Worm (Caenorhabditis elegans) whole organism, L4 larva: ENCODE measurements around the gene vha-13.

Source experiments
- D1046.2 ChIP-seq: fragments of 200-800 bp; sonication (Bioruptor generic); IDR thresholded peaks from 2 replicates; pipeline ENCODE4 v1.3.6; 2022; ENCODE audit warnings: missing genetic modification characterization, missing compliant biosample characterization
- F26F4.8 ChIP-seq: fragments of 200-800 bp; sonication (Bioruptor generic); conservative IDR thresholded peaks from 2 replicates; pipeline ENCODE4 v1.3.6; 2022; ENCODE audit warnings: missing genetic modification characterization, missing compliant biosample characterization
- F49E8.2 ChIP-seq: sonication (generic microtip); optimal IDR thresholded peaks from 2 replicates; lab custom pipeline; 2016; ENCODE audit warnings: missing compliant biosample characterization, mild to moderate bottlenecking, missing genetic modification characterization, borderline replicate concordance
- T20F7.1 ChIP-seq: fragments of 200-800 bp; sonication (Bioruptor generic); optimal IDR thresholded peaks from 2 replicates; lab custom pipeline; 2018; ENCODE audit warnings: mild to moderate bottlenecking, missing genetic modification characterization, missing compliant biosample characterization
- T26A8.4 ChIP-seq: fragments of 200-800 bp; sonication (Bioruptor generic); IDR thresholded peaks from 2 replicates; pipeline ENCODE4 v1.3.6; 2022; ENCODE audit warnings: missing genetic modification characterization, missing compliant biosample characterization
- Y105C5A.15 ChIP-seq: fragments of 200-800 bp; sonication (Bioruptor generic); IDR thresholded peaks from 2 replicates; pipeline ENCODE4 v1.3.6; 2022; ENCODE audit warnings: missing genetic modification characterization, missing compliant biosample characterization
- Y48G9A.11 ChIP-seq: fragments of 200-800 bp; sonication (Bioruptor generic); IDR thresholded peaks from 2 replicates; pipeline ENCODE4 v1.3.6; 2022; ENCODE audit warnings: missing genetic modification reagents, missing genetic modification characterization, missing compliant biosample characterization
- ZK546.5 ChIP-seq, 2 experiments: sonication (generic microtip); optimal IDR thresholded peaks; 2 replicates each; lab custom pipeline; 2017; ENCODE audit warnings: missing biosample characterization in 2 of 2, missing genetic modification characterization in 2 of 2
- aha-1 ChIP-seq: fragments of 150-350 bp; peaks from one replicate; lab custom pipeline; 2014; ENCODE audit warnings: missing biosample characterization, missing genetic modification characterization
- ama-1 ChIP-seq: fragments of 150-350 bp; optimal IDR thresholded peaks from 2 replicates; lab custom pipeline; 2014; ENCODE audit warnings: inconsistent platforms, mixed read lengths
- arid-1 ChIP-seq: fragments of 200-800 bp; sonication (Bioruptor generic); conservative IDR thresholded peaks from 2 replicates; pipeline ENCODE4 v1.3.6; 2022; ENCODE audit warnings: missing genetic modification reagents, missing genetic modification characterization, missing compliant biosample characterization
- ceh-20 ChIP-seq: fragments of 200-800 bp; sonication (Bioruptor generic); IDR thresholded peaks from 2 replicates; pipeline ENCODE4 v1.3.6; 2022; ENCODE audit warnings: missing genetic modification reagents, missing genetic modification characterization, missing compliant biosample characterization
- ceh-28 ChIP-seq: fragments of 150-350 bp; optimal IDR thresholded peaks from 2 replicates; lab custom pipeline; 2014; ENCODE audit warnings: missing biosample characterization, missing genetic modification reagents, missing genetic modification characterization
- ceh-44 ChIP-seq: fragments of 200-800 bp; sonication (Bioruptor generic); IDR thresholded peaks from 2 replicates; pipeline ENCODE4 v1.3.6; 2022; ENCODE audit warnings: missing genetic modification reagents, missing genetic modification characterization, missing compliant biosample characterization
- ces-1 ChIP-seq: fragments of 150-350 bp; sonication (generic microtip); optimal IDR thresholded peaks from 4 replicates; lab custom pipeline; 2014; ENCODE audit warnings: missing biosample characterization, missing genetic modification reagents, missing genetic modification characterization
- cey-2 ChIP-seq: sonication (generic microtip); optimal IDR thresholded peaks from 3 replicates; lab custom pipeline; 2017; ENCODE audit warnings: missing genetic modification characterization, mild to moderate bottlenecking, missing compliant biosample characterization, antibody characterized with exemption, borderline replicate concordance; ENCODE audit not compliant: insufficient read depth
- daf-12 ChIP-seq: fragments of 150-350 bp; optimal IDR thresholded peaks from 2 replicates; lab custom pipeline; 2014; ENCODE audit warnings: missing biosample characterization, missing genetic modification reagents, missing genetic modification characterization
- daf-19 ChIP-seq: fragments of 200-800 bp; sonication (Bioruptor generic); conservative IDR thresholded peaks from 2 replicates; pipeline ENCODE4 v1.3.6; 2022; ENCODE audit warnings: missing genetic modification characterization, missing compliant biosample characterization
- dmd-8 ChIP-seq: fragments of 200-800 bp; sonication (Bioruptor generic); IDR thresholded peaks from 2 replicates; pipeline ENCODE4 v1.3.6; 2022; ENCODE audit warnings: missing genetic modification characterization, missing compliant biosample characterization
- dmd-9 ChIP-seq: fragments of 200-800 bp; sonication (Bioruptor generic); IDR thresholded peaks from 2 replicates; pipeline ENCODE4 v1.3.6; 2022; ENCODE audit warnings: missing genetic modification reagents, missing genetic modification characterization, missing compliant biosample characterization
- dpl-1 ChIP-seq: fragments of 150-350 bp; optimal IDR thresholded peaks from 2 replicates; lab custom pipeline; 2014; ENCODE audit warnings: missing biosample characterization, missing genetic modification reagents, missing genetic modification characterization
- dve-1 ChIP-seq: sonication (generic microtip); optimal IDR thresholded peaks from 2 replicates; lab custom pipeline; 2017; ENCODE audit warnings: antibody characterized with exemption, mild to moderate bottlenecking, missing genetic modification characterization, missing compliant biosample characterization; ENCODE audit not compliant: insufficient read depth
- fkh-10 ChIP-seq: fragments of 150-350 bp; optimal IDR thresholded peaks from 2 replicates; lab custom pipeline; 2014; ENCODE audit warnings: missing biosample characterization, missing genetic modification reagents, missing genetic modification characterization
- fos-1 ChIP-seq: fragments of 150-350 bp; optimal IDR thresholded peaks from 2 replicates; lab custom pipeline; 2014; ENCODE audit warnings: missing biosample characterization, missing genetic modification characterization
- hlh-11 ChIP-seq: fragments of 200-800 bp; sonication (Bioruptor generic); optimal IDR thresholded peaks from 2 replicates; lab custom pipeline; 2018; ENCODE audit warnings: mild to moderate bottlenecking, missing genetic modification characterization, missing compliant biosample characterization
- lin-29 ChIP-seq: fragments of 200-800 bp; sonication (Bioruptor generic); IDR thresholded peaks from 2 replicates; pipeline ENCODE4 v1.3.6; 2022; ENCODE audit warnings: missing genetic modification reagents, missing genetic modification characterization, missing compliant biosample characterization
- lin-39 ChIP-seq: fragments of 150-350 bp; optimal IDR thresholded peaks from 2 replicates; lab custom pipeline; 2014; ENCODE audit warnings: missing biosample characterization, missing genetic modification reagents, missing genetic modification characterization
- madf-5 ChIP-seq, 2 experiments: fragments of 200-800 bp; sonication (Bioruptor generic); IDR thresholded peaks; 2 replicates each; pipeline ENCODE4 v1.3.6; 2022; ENCODE audit warnings: missing compliant biosample characterization in 2 of 2, missing genetic modification characterization in 2 of 2
- mdl-1 ChIP-seq, 2 experiments: fragments of 150-350 bp in 1 of 2; sonication (generic microtip) in 1 of 2; optimal IDR thresholded peaks; 2 replicates each; lab custom pipeline; 2014 to 2017; ENCODE audit warnings: missing biosample characterization in 2 of 2, missing genetic modification characterization in 2 of 2
- mdt-29 ChIP-seq: fragments of 200-800 bp; sonication (Bioruptor generic); IDR thresholded peaks from 2 replicates; pipeline ENCODE4 v1.3.6; 2022; ENCODE audit warnings: missing genetic modification reagents, missing genetic modification characterization, missing compliant biosample characterization
- mep-1 ChIP-seq: fragments of 150-350 bp; sonication (generic microtip); optimal IDR thresholded peaks from 3 replicates; lab custom pipeline; 2014; ENCODE audit warnings: missing biosample characterization, missing genetic modification characterization
- mes-2 ChIP-seq: sonication (generic microtip); optimal IDR thresholded peaks from 2 replicates; lab custom pipeline; 2016; ENCODE audit warnings: missing genotype, mild to moderate bottlenecking, missing genetic modification characterization, missing compliant biosample characterization; ENCODE audit not compliant: poor library complexity, severe bottlenecking
- nhr-102 ChIP-seq: sonication (generic microtip); optimal IDR thresholded peaks from 2 replicates; lab custom pipeline; 2016; ENCODE audit warnings: mild to moderate bottlenecking, missing genetic modification characterization, moderate library complexity, missing compliant biosample characterization
- nhr-25 ChIP-seq: sonication (generic microtip); optimal IDR thresholded peaks from 2 replicates; lab custom pipeline; 2017; ENCODE audit warnings: missing genetic modification characterization, mild to moderate bottlenecking, missing compliant biosample characterization, antibody characterized with exemption, moderate library complexity, borderline replicate concordance; ENCODE audit not compliant: insufficient read depth
- nhr-28 ChIP-seq: fragments of 150-350 bp; optimal IDR thresholded peaks from 2 replicates; lab custom pipeline; 2014; ENCODE audit warnings: missing biosample characterization, missing genetic modification characterization
- nhr-42 ChIP-seq: fragments of 200-800 bp; sonication (Bioruptor generic); IDR thresholded peaks from 2 replicates; pipeline ENCODE4 v1.3.6; 2022; ENCODE audit warnings: missing genetic modification characterization, missing compliant biosample characterization
- nhr-48 ChIP-seq: sonication (generic microtip); optimal IDR thresholded peaks from 2 replicates; lab custom pipeline; 2016; ENCODE audit warnings: mild to moderate bottlenecking, missing genetic modification characterization, missing compliant biosample characterization
- nhr-76 ChIP-seq: fragments of 150-350 bp; optimal IDR thresholded peaks from 2 replicates; lab custom pipeline; 2014; ENCODE audit warnings: missing biosample characterization, missing genetic modification characterization
- nhr-77 ChIP-seq: fragments of 150-350 bp; optimal IDR thresholded peaks from 2 replicates; lab custom pipeline; 2014; ENCODE audit warnings: missing biosample characterization, missing genetic modification characterization
- php-3 ChIP-seq: fragments of 200-800 bp; sonication (Bioruptor generic); IDR thresholded peaks from 2 replicates; pipeline ENCODE4 v1.3.6; 2022; ENCODE audit warnings: missing genetic modification reagents, missing genetic modification characterization, missing compliant biosample characterization
- sdz-12 ChIP-seq: fragments of 200-800 bp; sonication (Bioruptor generic); optimal IDR thresholded peaks from 2 replicates; lab custom pipeline; 2018; ENCODE audit warnings: mild to moderate bottlenecking, missing genetic modification characterization, missing compliant biosample characterization
- snpc-4 ChIP-seq: fragments of 150-350 bp; optimal IDR thresholded peaks from 2 replicates; lab custom pipeline; 2014; ENCODE audit warnings: missing biosample characterization, missing genetic modification characterization
- spr-1 ChIP-seq: sonication (generic microtip); optimal IDR thresholded peaks from 2 replicates; lab custom pipeline; 2016; ENCODE audit warnings: mild to moderate bottlenecking, missing genetic modification characterization, missing compliant biosample characterization
- spr-3 ChIP-seq: fragments of 200-800 bp; sonication (Bioruptor generic); optimal IDR thresholded peaks from 2 replicates; lab custom pipeline; 2018; ENCODE audit warnings: mild to moderate bottlenecking, missing genetic modification characterization, missing compliant biosample characterization
- tag-97 ChIP-seq: fragments of 200-800 bp; sonication (Bioruptor generic); IDR thresholded peaks from 2 replicates; pipeline ENCODE4 v1.3.6; 2022; ENCODE audit warnings: missing genetic modification characterization, missing compliant biosample characterization
- unc-39 ChIP-seq: sonication (generic microtip); optimal IDR thresholded peaks from 2 replicates; lab custom pipeline; 2017; ENCODE audit warnings: missing biosample characterization, missing genetic modification characterization
- unc-62 ChIP-seq, 3 experiments: fragments of 150-350 bp in 1 of 3; sonication (generic microtip); optimal IDR thresholded peaks in 2 of 3; peaks in 1 of 3; 1 replicate in 1 of 3; 2 replicates in 2 of 3; lab custom pipeline; 2014 to 2017; ENCODE audit warnings: missing biosample characterization in 3 of 3, missing genetic modification characterization in 3 of 3, missing genetic modification reagents in 3 of 3, missing genotype in 1 of 3
- vab-7 ChIP-seq: fragments of 200-800 bp; sonication (Bioruptor generic); IDR thresholded peaks from 2 replicates; pipeline ENCODE4 v1.3.6; 2022; ENCODE audit warnings: missing genetic modification reagents, missing genetic modification characterization, missing compliant biosample characterization
- zip-11 ChIP-seq: fragments of 200-800 bp; sonication (Bioruptor generic); IDR thresholded peaks from 2 replicates; pipeline ENCODE4 v1.3.6; 2022; ENCODE audit warnings: missing genetic modification characterization, missing compliant biosample characterization
- ztf-11 ChIP-seq: fragments of 150-350 bp; optimal IDR thresholded peaks from 2 replicates; lab custom pipeline; 2014; ENCODE audit warnings: missing biosample characterization, missing genetic modification characterization

Gene vha-13

ce11 chrV:14350949-14351348, 560 bp upstream of the vha-13 start (continued):
- peak; percentile 90 for TF ChIP-seq hlh-11 (tag; lab: Kevin White, UChicago)
- TF ChIP-seq madf-5 (GFP tag; IDR thresholded peaks at IDR 0.05; lab: Robert Waterston, UW): no peak
- TF ChIP-seq dmd-8 (GFP tag; lab: Robert Waterston, UW): no peak
- TF ChIP-seq daf-19: no peak
- peak; percentile 21; the same call in 1 of the 2 replicates for TF ChIP-seq ceh-44 (GFP tag; lab: Robert Waterston, UW)
- TF ChIP-seq unc-39 (tag; lab: Kevin White, UChicago): no peak
- TF ChIP-seq sdz-12: no peak
- no peak for TF ChIP-seq tag-97 (GFP tag; lab: Robert Waterston, UW)
- TF ChIP-seq ceh-20: peak; percentile 76; the same call in 1 of the 2 replicates
- no peak for TF ChIP-seq fos-1
- TF ChIP-seq lin-39: no peak
- TF ChIP-seq mdl-1 (tag; optimal IDR thresholded peaks at IDR 0.05; lab: Kevin White, UChicago): peak; percentile 23 to 70
- TF ChIP-seq nhr-102 (tag; lab: Kevin White, UChicago): peak; percentile 11
- TF ChIP-seq Y48G9A.11 (GFP tag; lab: Robert Waterston, UW): no peak
- peak; percentile 88 for TF ChIP-seq nhr-28 (tag; lab: Kevin White, UChicago)
- TF ChIP-seq mes-2: peak; percentile 84
- TF ChIP-seq spr-1: peak; percentile 42
- TF ChIP-seq unc-62 (GFP tag; optimal IDR thresholded peaks at IDR 0.05 in 1 of 2; lab: Kevin White, UChicago): no peak
- TF ChIP-seq unc-62 (tag; optimal IDR thresholded peaks at IDR 0.05; lab: Kevin White, UChicago): no peak
- TF ChIP-seq aha-1 (tag; lab: Kevin White, UChicago): peak; percentile 99
- TF ChIP-seq fkh-10 (GFP tag; lab: Kevin White, UChicago): peak; percentile 35
- TF ChIP-seq mdt-29 (GFP tag; lab: Robert Waterston, UW): peak; percentile 59; the same call in 1 of the 2 replicates
- no peak for TF ChIP-seq zip-11 (GFP tag; lab: Robert Waterston, UW)
- TF ChIP-seq dve-1 (tag; lab: Kevin White, UChicago): peak; percentile 56
- TF ChIP-seq daf-12 (tag; lab: Kevin White, UChicago): no peak
- TF ChIP-seq arid-1: 0 out of 2 replicates have a peak, but pooled peaks have one; percentile 5
- no peak for TF ChIP-seq F49E8.2 (tag; lab: Kevin White, UChicago)
- TF ChIP-seq snpc-4 (tag; lab: Kevin White, UChicago): no peak
- TF ChIP-seq ztf-11 (tag; lab: Kevin White, UChicago): no peak
- TF ChIP-seq ceh-28 (tag; lab: Kevin White, UChicago): no peak
- TF ChIP-seq lin-29 (GFP tag; lab: Robert Waterston, UW): 0 out of 2 replicates have a peak, but pooled peaks have one; percentile 24
- no peak for TF ChIP-seq php-3 (GFP tag; lab: Robert Waterston, UW)
- TF ChIP-seq Y105C5A.15: no peak
- TF ChIP-seq T26A8.4 (GFP tag; lab: Robert Waterston, UW): peak; percentile 45; the same call in 1 of the 2 replicates
- TF ChIP-seq ces-1 (GFP tag; lab: Kevin White, UChicago): peak; percentile 1
- peak; percentile 70 for TF ChIP-seq vab-7
- TF ChIP-seq nhr-25: peak; percentile 4
- TF ChIP-seq dpl-1 (GFP tag; lab: Kevin White, UChicago): peak; percentile 74
- peak; percentile 18 for TF ChIP-seq ama-1 (lab: Kevin White, UChicago)
- TF ChIP-seq ZK546.5 (tag; optimal IDR thresholded peaks at IDR 0.05; lab: Kevin White, UChicago): no peak
- peak; percentile 46 for TF ChIP-seq nhr-48 (tag; lab: Kevin White, UChicago)
- TF ChIP-seq mep-1 (tag; lab: Kevin White, UChicago): peak; percentile 93
- no peak for TF ChIP-seq F26F4.8 (GFP tag; lab: Robert Waterston, UW)
- TF ChIP-seq nhr-76 (tag; lab: Kevin White, UChicago): no peak
- no peak for TF ChIP-seq cey-2
- TF ChIP-seq spr-3 (GFP tag; lab: Kevin White, UChicago): no peak
- TF ChIP-seq nhr-42 (GFP tag; lab: Robert Waterston, UW): 0 out of 2 replicates have a peak, but pooled peaks have one; percentile 51
- peak; percentile 63; the same call in 1 of the 2 replicates for TF ChIP-seq dmd-9 (GFP tag; lab: Robert Waterston, UW)
- peak; percentile 87 for TF ChIP-seq nhr-77
- TF ChIP-seq D1046.2: peak; percentile 61; the same call in 1 of the 2 replicates
- peak; percentile 75 for TF ChIP-seq T20F7.1 (GFP tag; lab: Kevin White, UChicago)
